Worm (Caenorhabditis elegans) whole organism, L2 larva: ENCODE data around the gene Y32G9A.2.

ENCODE experiments used
- egl-27 ChIP-seq: sonication (generic microtip); optimal IDR thresholded peaks from 3 replicates; lab custom pipeline; 2017; ENCODE audit warnings: missing biosample characterization, missing genetic modification reagents, missing genetic modification characterization
- nhr-237 ChIP-seq: fragments of 150-350 bp; optimal IDR thresholded peaks from 2 replicates; lab custom pipeline; 2014; ENCODE audit warnings: missing biosample characterization, missing genetic modification characterization

DNA sequence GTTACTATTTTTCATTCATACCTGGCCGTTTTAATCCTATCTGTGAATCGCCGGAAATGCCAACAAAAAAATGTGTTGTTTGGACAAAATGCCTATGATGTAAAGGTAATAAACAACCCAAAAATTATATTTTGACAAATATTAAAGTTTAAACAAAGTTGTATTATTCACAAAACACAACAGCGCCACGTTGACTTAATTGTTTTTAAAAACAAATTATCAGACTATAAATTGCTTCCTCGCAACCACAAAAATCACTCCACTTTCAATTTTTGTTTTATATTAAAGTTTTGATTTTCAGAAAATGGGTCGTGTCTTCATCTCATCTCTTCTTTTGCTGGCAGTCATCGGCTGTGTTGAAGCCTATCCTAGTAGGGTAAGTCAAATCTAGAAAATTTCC, 11.0 kb upstream of the Y32G9A.2 start, which contains the start of gene Y32G9A.5:
- TF ChIP-seq egl-27 (tag; lab: Kevin White, UChicago): no peak
- no peak for TF ChIP-seq nhr-237
